Worm (Caenorhabditis elegans): Measurements from ENCODE around the gene fbxb-85.

fbxb-85 gene

ce11 chrIII:10870814-10871213 is 22.1 kb upstream of the fbxb-85 start:
- TF ChIP-seq ceh-14 (tag; optimal IDR thresholded peaks at IDR 0.05) (no peak), pqm-1 (tag; optimal IDR thresholded peaks at IDR 0.05) (no peak), fax-1 (tag; optimal IDR thresholded peaks at IDR 0.05) (no peak)

- TF ChIP-seq hlh-30 (tag; optimal IDR thresholded peaks at IDR 0.05; ENCODE audit: insufficient read depth) (no peak), ceh-9 (tag; optimal IDR thresholded peaks at IDR 0.05) (no peak)
Observed at ce11 chrIII:10870161-10870560, 21.4 kb upstream of the fbxb-85 start.

ce11 chrIII:10869595-10869994 is 20.8 kb upstream of the fbxb-85 start:
- TF ChIP-seq hlh-30 (tag; optimal IDR thresholded peaks at IDR 0.05; ENCODE audit: insufficient read depth) (no peak), dve-1 (tag; optimal IDR thresholded peaks at IDR 0.05) (no peak), lin-11 (tag; optimal IDR thresholded peaks at IDR 0.05) (no peak), unc-3 (GFP tag; conservative IDR thresholded peaks at IDR 0.05) (no peak), unc-3 (tag; optimal IDR thresholded peaks at IDR 0.05) (no peak), Y22D7AL.16 (tag; optimal IDR thresholded peaks at IDR 0.05) (no peak), nhr-232 (tag; optimal IDR thresholded peaks at IDR 0.05) (no peak), K09A11.1 (tag; optimal IDR thresholded peaks at IDR 0.05; ENCODE audit: insufficient read depth) (no peak), hlh-15 (tag; optimal IDR thresholded peaks at IDR 0.05) (no peak), ceh-30 (tag; optimal IDR thresholded peaks at IDR 0.05) (no peak), ceh-48 (tag; optimal IDR thresholded peaks at IDR 0.05) (no peak), unc-86 (tag; optimal IDR thresholded peaks at IDR 0.05) (no peak), unc-42 (tag; optimal IDR thresholded peaks at IDR 0.05) (no peak), pha-2 (tag; optimal IDR thresholded peaks at IDR 0.05) (no peak), gmeb-2 (tag; optimal IDR thresholded peaks at IDR 0.05) (no peak), ceh-19 (GFP tag; optimal IDR thresholded peaks at IDR 0.05) (no peak), lim-6 (tag; optimal IDR thresholded peaks at IDR 0.05) (no peak), ceh-45 (GFP tag; IDR thresholded peaks at IDR 0.05) (no peak), hlh-8 (tag; optimal IDR thresholded peaks at IDR 0.05) (no peak), ceh-31 (tag; optimal IDR thresholded peaks at IDR 0.05) (no peak), ztf-16 (tag; optimal IDR thresholded peaks at IDR 0.05) (no peak)

- TF ChIP-seq sox-4 (tag; optimal IDR thresholded peaks at IDR 0.05) (no peak), hlh-15 (tag; optimal IDR thresholded peaks at IDR 0.05) (no peak), gmeb-2 (tag; optimal IDR thresholded peaks at IDR 0.05) (no peak), ztf-16 (tag; optimal IDR thresholded peaks at IDR 0.05) (peak; percentile 35), hlh-8 (tag; optimal IDR thresholded peaks at IDR 0.05) (no peak), elt-2 (tag; optimal IDR thresholded peaks at IDR 0.05) (peak; percentile 6), pat-9 (tag; optimal IDR thresholded peaks at IDR 0.05) (no peak), ref-2 (tag; optimal IDR thresholded peaks at IDR 0.05) (no peak), Y22D7AL.16 (tag; optimal IDR thresholded peaks at IDR 0.05) (no peak), sox-2 (GFP tag; IDR thresholded peaks at IDR 0.05) (no peak), unc-86 (tag; optimal IDR thresholded peaks at IDR 0.05) (peak; percentile 31), hlh-6 (tag; optimal IDR thresholded peaks at IDR 0.05) (no peak), unc-55 (GFP tag; optimal IDR thresholded peaks at IDR 0.05) (no peak), nhr-232 (tag; optimal IDR thresholded peaks at IDR 0.05) (no peak), T23F11.4 (GFP tag; optimal IDR thresholded peaks at IDR 0.05) (no peak), elt-4 (tag; optimal IDR thresholded peaks at IDR 0.05) (no peak), mec-3 (tag; optimal IDR thresholded peaks at IDR 0.05; ENCODE audit: borderline replicate concordance) (no peak), ceh-19 (GFP tag; optimal IDR thresholded peaks at IDR 0.05) (no peak), ceh-9 (tag; optimal IDR thresholded peaks at IDR 0.05) (no peak), pros-1 (tag; optimal IDR thresholded peaks at IDR 0.05) (no peak), pha-2 (tag; optimal IDR thresholded peaks at IDR 0.05) (no peak), dve-1 (tag; optimal IDR thresholded peaks at IDR 0.05) (peak; percentile 20), sdc-2 (tag; optimal IDR thresholded peaks at IDR 0.05) (no peak), dmd-4 (tag; optimal IDR thresholded peaks at IDR 0.05; ENCODE audit: borderline replicate concordance) (no peak), ceh-14 (tag; optimal IDR thresholded peaks at IDR 0.05) (no peak), ahr-1 (tag; optimal IDR thresholded peaks at IDR 0.05) (no peak), eyg-1 (tag; optimal IDR thresholded peaks at IDR 0.05) (no peak), ceh-31 (tag; optimal IDR thresholded peaks at IDR 0.05) (peak; percentile 60), madf-2 (tag; optimal IDR thresholded peaks at IDR 0.05) (no peak), ceh-48 (tag; optimal IDR thresholded peaks at IDR 0.05) (peak; percentile 57), tbx-2 (tag; optimal IDR thresholded peaks at IDR 0.05) (peak; percentile 35), unc-42 (tag; optimal IDR thresholded peaks at IDR 0.05) (peak; percentile 68), F13H6.1 (tag; optimal IDR thresholded peaks at IDR 0.05) (no peak), ceh-30 (tag; optimal IDR thresholded peaks at IDR 0.05) (no peak), ceh-34 (tag; optimal IDR thresholded peaks at IDR 0.05) (no peak)
Observed at ce11 chrIII:10868653-10869392, 20.1 kb upstream of the fbxb-85 start, which contains the start of the genes cey-4 and vps-50. cey-4 (minus strand) TSS chrIII:10868703. vps-50 (plus strand) TSS chrIII:10869193.
